Worm (Caenorhabditis elegans): ENCODE data around the gene nhr-209.

The nhr-209 gene

ce11 chrV:12074886-12075285 lies 23.1 kb upstream of the nhr-209 start, which contains the start of gene R07B7.6:
TSS of gene R07B7.6 (minus strand) at chrV:12074986.
- TF ChIP-seq zag-1 (tag; optimal IDR thresholded peaks at IDR 0.05), result no peak
- TF ChIP-seq mdl-1 (tag; optimal IDR thresholded peaks at IDR 0.05), result no peak
- no peak for TF ChIP-seq gmeb-1 (tag; optimal IDR thresholded peaks at IDR 0.05)
- no peak for TF ChIP-seq nhr-23 (tag; optimal IDR thresholded peaks at IDR 0.05)
- TF ChIP-seq nhr-12 (tag; optimal IDR thresholded peaks at IDR 0.05), result no peak
- TF ChIP-seq nhr-237 (tag; optimal IDR thresholded peaks at IDR 0.05), result no peak
- TF ChIP-seq elt-3 (tag; optimal IDR thresholded peaks at IDR 0.05), result no peak
- TF ChIP-seq crh-2 (tag; optimal IDR thresholded peaks at IDR 0.05), result no peak
- TF ChIP-seq sma-9 (GFP tag; optimal IDR thresholded peaks at IDR 0.05), result no peak
- TF ChIP-seq sma-9 (tag; optimal IDR thresholded peaks at IDR 0.05), result no peak
- no peak for TF ChIP-seq ZK546.5 (tag; optimal IDR thresholded peaks at IDR 0.05)

- peak; percentile 0 for TF ChIP-seq crh-2 (tag; optimal IDR thresholded peaks at IDR 0.05)
- no peak for TF ChIP-seq nhr-12 (tag; optimal IDR thresholded peaks at IDR 0.05)
- TF ChIP-seq unc-62 (GFP tag; optimal IDR thresholded peaks at IDR 0.05), result no peak
- TF ChIP-seq skn-1 (tag; optimal IDR thresholded peaks at IDR 0.05), result peak; percentile 40
- no peak for TF ChIP-seq nhr-21 (tag; optimal IDR thresholded peaks at IDR 0.05)
- TF ChIP-seq lsy-2 (tag; optimal IDR thresholded peaks at IDR 0.05), result no peak
- no peak for TF ChIP-seq unc-55 (GFP tag; optimal IDR thresholded peaks at IDR 0.05)
- TF ChIP-seq ztf-11 (tag; optimal IDR thresholded peaks at IDR 0.05), result no peak
- no peak for TF ChIP-seq F13H6.1 (tag; optimal IDR thresholded peaks at IDR 0.05)
- TF ChIP-seq lin-11 (tag; optimal IDR thresholded peaks at IDR 0.05), result no peak
- no peak for TF ChIP-seq egl-27 (tag; optimal IDR thresholded peaks at IDR 0.05)
- TF ChIP-seq zag-1 (tag; optimal IDR thresholded peaks at IDR 0.05), result no peak
- TF ChIP-seq blmp-1 (tag; optimal IDR thresholded peaks at IDR 0.05; ENCODE audit: insufficient read depth), result no peak
- TF ChIP-seq elt-1 (tag; optimal IDR thresholded peaks at IDR 0.05), result no peak
- TF ChIP-seq nhr-10 (tag; optimal IDR thresholded peaks at IDR 0.05), result no peak
- peak; percentile 56 for TF ChIP-seq fos-1 (tag; optimal IDR thresholded peaks at IDR 0.05)
- TF ChIP-seq gmeb-1 (tag; optimal IDR thresholded peaks at IDR 0.05), result peak; percentile 20
- TF ChIP-seq ZK546.5 (tag; optimal IDR thresholded peaks at IDR 0.05), result no peak
Measured at ce11 chrV:12075983-12076382, 22.0 kb upstream of the nhr-209 start.

DNA sequence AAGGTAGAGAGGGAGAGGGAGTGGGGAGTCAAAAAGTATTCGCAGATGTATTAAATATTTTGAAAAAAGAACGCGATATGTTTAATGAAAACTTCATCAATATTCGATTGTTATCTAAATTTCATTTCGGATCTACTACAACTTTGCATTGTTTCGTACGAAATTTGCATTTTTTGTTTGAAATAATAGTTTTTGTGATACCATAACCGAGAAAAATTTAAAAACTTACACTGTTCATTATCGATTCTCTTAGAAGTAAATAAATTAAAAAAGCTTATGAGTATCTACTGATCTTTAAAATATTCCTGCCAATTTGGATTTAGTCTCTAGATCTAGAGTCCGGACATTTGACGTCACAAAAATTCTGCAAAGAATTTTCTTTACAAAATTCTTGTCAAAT lies 17.7 kb upstream of the nhr-209 start, which contains the start of gene R07B7.9:
TSS of gene R07B7.9 (minus strand) at position 101 of the 400 bp plus-strand sequence.
- TF ChIP-seq nhr-21 (tag; optimal IDR thresholded peaks at IDR 0.05), result no peak
- no peak for TF ChIP-seq nhr-23 (tag; optimal IDR thresholded peaks at IDR 0.05)
- TF ChIP-seq nhr-11 (tag; optimal IDR thresholded peaks at IDR 0.05), result no peak
- TF ChIP-seq alr-1 (tag; optimal IDR thresholded peaks at IDR 0.05), result no peak
- TF ChIP-seq ceh-82 (tag; optimal IDR thresholded peaks at IDR 0.05), result no peak
- TF ChIP-seq lin-13 (GFP tag; optimal IDR thresholded peaks at IDR 0.05), result no peak
- TF ChIP-seq C34F6.9 (tag; optimal IDR thresholded peaks at IDR 0.05), result no peak

DNA sequence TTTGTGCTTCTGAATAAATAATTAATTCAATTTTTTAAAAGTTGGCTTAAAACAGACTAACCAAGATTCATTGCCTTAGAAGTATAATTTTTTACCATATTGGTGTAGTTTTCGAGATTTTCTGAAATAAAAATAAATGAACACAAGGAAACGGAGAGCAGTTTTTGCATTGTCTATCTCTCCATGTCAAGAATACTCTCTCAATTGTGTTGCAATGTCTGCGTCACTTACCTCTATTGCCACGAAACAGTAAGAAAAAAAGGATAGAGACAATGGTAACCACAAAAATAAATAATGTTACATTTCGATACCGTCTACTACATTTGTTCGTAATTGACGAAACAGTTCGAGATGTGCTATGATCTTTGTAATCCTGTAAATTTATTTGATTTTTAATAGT lies 15.0 kb upstream of the nhr-209 start, which contains the start of gene R07B7.10:
TSS of gene R07B7.10 (plus strand) at position 285 of the 400 bp plus-strand sequence.
- TF ChIP-seq ZK546.5 (tag; optimal IDR thresholded peaks at IDR 0.05), result no peak
- TF ChIP-seq nhr-25 (tag; optimal IDR thresholded peaks at IDR 0.05), result no peak
- TF ChIP-seq sma-3 (GFP tag; optimal IDR thresholded peaks at IDR 0.05), result no peak
- TF ChIP-seq sma-9 (GFP tag; optimal IDR thresholded peaks at IDR 0.05), result peak; percentile 0
- no peak for TF ChIP-seq sma-9 (tag; optimal IDR thresholded peaks at IDR 0.05)
- TF ChIP-seq crh-2 (tag; optimal IDR thresholded peaks at IDR 0.05), result peak; percentile 12
- no peak for TF ChIP-seq skn-1 (tag; optimal IDR thresholded peaks at IDR 0.05)

DNA sequence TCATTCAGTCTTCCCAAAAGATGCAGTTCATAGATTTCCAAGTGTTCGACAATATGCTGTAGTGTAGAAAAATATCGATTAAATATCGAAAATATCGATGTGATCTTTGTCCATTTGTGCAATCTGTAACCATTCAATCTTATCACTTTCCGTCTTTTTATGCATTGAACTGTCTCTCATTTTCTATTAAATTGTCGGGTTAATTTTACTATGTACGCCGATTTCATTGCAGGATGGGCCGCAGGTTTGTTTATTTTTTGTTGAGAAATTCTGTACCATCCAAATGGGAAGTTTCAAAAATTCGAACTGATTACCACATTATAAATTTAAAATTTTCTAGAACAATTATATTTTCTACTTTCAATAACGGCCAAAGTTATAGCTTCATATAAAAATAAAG lies 13.7 kb upstream of the nhr-209 start, which contains the start of gene R07B7.8:
TSS of gene R07B7.8 (minus strand) at position 101 of the 400 bp plus-strand sequence.
- TF ChIP-seq nhr-77 (tag; optimal IDR thresholded peaks at IDR 0.05) (no peak), nhr-10 (tag; optimal IDR thresholded peaks at IDR 0.05) (no peak), R02D3.7 (tag; optimal IDR thresholded peaks at IDR 0.05) (no peak), nhr-129 (tag; optimal IDR thresholded peaks at IDR 0.05) (no peak), Y55F3AM.14 (GFP tag; optimal IDR thresholded peaks at IDR 0.05) (no peak), nhr-21 (tag; optimal IDR thresholded peaks at IDR 0.05) (no peak), fos-1 (tag; optimal IDR thresholded peaks at IDR 0.05) (no peak), snpc-4 (tag; optimal IDR thresholded peaks at IDR 0.05) (no peak), nhr-25 (tag; optimal IDR thresholded peaks at IDR 0.05) (no peak), mbf-1 (tag; optimal IDR thresholded peaks at IDR 0.05) (no peak), nhr-6 (tag; optimal IDR thresholded peaks at IDR 0.05) (no peak), dmd-4 (tag; optimal IDR thresholded peaks at IDR 0.05) (no peak), egl-27 (tag; optimal IDR thresholded peaks at IDR 0.05) (no peak), unc-55 (GFP tag; optimal IDR thresholded peaks at IDR 0.05) (no peak), elt-1 (tag; optimal IDR thresholded peaks at IDR 0.05) (no peak), mab-5 (tag; optimal IDR thresholded peaks at IDR 0.05) (no peak), lin-11 (tag; optimal IDR thresholded peaks at IDR 0.05) (no peak)

Data from whole organism, L2 larva.